Worm (Caenorhabditis elegans) whole organism, L1 larva: ENCODE results near the gene ZK121.2.
A peak's percentile ranks its signal among the peaks of the same experiment; 100 is the strongest.

Experiments
- C04F5.9 ChIP-seq: sonication (generic microtip); optimal IDR thresholded peaks from 2 replicates; lab custom pipeline; 2016; ENCODE audit warnings: missing genetic modification characterization, missing compliant biosample characterization
- C34B4.2 ChIP-seq: sonication (generic microtip); optimal IDR thresholded peaks from 2 replicates; lab custom pipeline; 2017; ENCODE audit warnings: mild to moderate bottlenecking, missing genetic modification characterization, missing compliant biosample characterization
- F16B12.6 ChIP-seq: fragments of 150-350 bp; optimal IDR thresholded peaks from 2 replicates; lab custom pipeline; 2014; ENCODE audit warnings: missing biosample characterization, missing genetic modification characterization
- Y116A8C.19 ChIP-seq: sonication (generic microtip); optimal IDR thresholded peaks from 2 replicates; lab custom pipeline; 2016; ENCODE audit warnings: missing compliant biosample characterization, missing genetic modification characterization, borderline replicate concordance
- aha-1 ChIP-seq: fragments of 150-350 bp; optimal IDR thresholded peaks from 2 replicates; lab custom pipeline; 2014; ENCODE audit warnings: missing biosample characterization, missing genetic modification characterization
- alr-1 ChIP-seq: fragments of 200-800 bp; sonication (Bioruptor generic); optimal IDR thresholded peaks from 2 replicates; lab custom pipeline; 2018; ENCODE audit warnings: borderline replicate concordance, mild to moderate bottlenecking, missing genetic modification characterization, missing compliant biosample characterization
- aly-2 ChIP-seq: fragments of 150-350 bp; optimal IDR thresholded peaks from 2 replicates; lab custom pipeline; 2014; ENCODE audit warnings: missing biosample characterization, missing genetic modification characterization
- ceh-82 ChIP-seq, 3 experiments: fragments of 150-350 bp in 1 of 3; sonication (generic microtip) in 2 of 3; optimal IDR thresholded peaks; 2 replicates each; lab custom pipeline; 2014 to 2017; ENCODE audit warnings: missing biosample characterization in 3 of 3, missing genetic modification characterization in 3 of 3
- ceh-88 ChIP-seq: fragments of 200-800 bp; sonication (Bioruptor generic); IDR thresholded peaks from 2 replicates; pipeline ENCODE4 v1.3.6; 2022; ENCODE audit warnings: missing genetic modification characterization, missing compliant biosample characterization
- dsc-1 ChIP-seq: sonication (generic microtip); optimal IDR thresholded peaks from 2 replicates; lab custom pipeline; 2016; ENCODE audit warnings: mild to moderate bottlenecking, missing genetic modification characterization, missing compliant biosample characterization
- efl-1 ChIP-seq, 4 experiments: fragments of 150-350 bp; optimal IDR thresholded peaks in 3 of 4; peaks in 1 of 4; 1 replicate in 1 of 4; 2 replicates in 3 of 4; lab custom pipeline; 2014; ENCODE audit warnings: missing biosample characterization in 2 of 4, missing genetic modification characterization in 2 of 4, missing genetic modification reagents in 2 of 4
- egl-13 ChIP-seq: sonication (generic microtip); optimal IDR thresholded peaks from 2 replicates; lab custom pipeline; 2016; ENCODE audit warnings: missing genotype, missing genetic modification reagents, missing genetic modification characterization, missing compliant biosample characterization
- egl-27 ChIP-seq, 2 experiments: fragments of 150-350 bp in 1 of 2; sonication (generic microtip); optimal IDR thresholded peaks; 3 replicates each; lab custom pipeline; 2017 to 2018; ENCODE audit warnings: missing biosample characterization in 2 of 2, missing genetic modification characterization in 2 of 2, missing genetic modification reagents in 2 of 2
- elt-2 ChIP-seq: sonication (generic microtip); optimal IDR thresholded peaks from 2 replicates; lab custom pipeline; 2016; ENCODE audit warnings: missing genetic modification characterization, mild to moderate bottlenecking, inconsistent platforms, missing compliant biosample characterization, missing genetic modification reagents
- ets-5 ChIP-seq: fragments of 200-800 bp; sonication (Bioruptor generic); IDR thresholded peaks from 2 replicates; pipeline ENCODE4 v1.3.6; 2022; ENCODE audit warnings: missing genetic modification characterization, missing compliant biosample characterization
- fkh-8 ChIP-seq: sonication (generic microtip); optimal IDR thresholded peaks from 2 replicates; lab custom pipeline; 2016; ENCODE audit warnings: mild to moderate bottlenecking, missing genetic modification characterization, missing compliant biosample characterization
- fos-1 ChIP-seq: fragments of 150-350 bp; optimal IDR thresholded peaks from 2 replicates; lab custom pipeline; 2014; ENCODE audit warnings: missing biosample characterization, missing genetic modification characterization
- hpl-2 ChIP-seq: fragments of 150-350 bp; optimal IDR thresholded peaks from 2 replicates; lab custom pipeline; 2014; ENCODE audit warnings: missing biosample characterization, missing genetic modification reagents, missing genetic modification characterization
- irx-1 ChIP-seq: sonication (generic microtip); optimal IDR thresholded peaks from 2 replicates; lab custom pipeline; 2016; ENCODE audit warnings: missing genetic modification characterization, missing compliant biosample characterization
- isw-1 ChIP-seq: fragments of 200-800 bp; sonication (Bioruptor generic); IDR thresholded peaks from 2 replicates; pipeline ENCODE4 v1.3.6; 2022; ENCODE audit warnings: missing genetic modification characterization, missing compliant biosample characterization
- lin-13 ChIP-seq: fragments of 150-350 bp; optimal IDR thresholded peaks from 2 replicates; lab custom pipeline; 2014; ENCODE audit warnings: missing biosample characterization, missing genetic modification reagents, missing genetic modification characterization
- lin-14 ChIP-seq: fragments of 200-800 bp; sonication (Bioruptor generic); optimal IDR thresholded peaks from 2 replicates; lab custom pipeline; 2018; ENCODE audit warnings: mild to moderate bottlenecking, missing genetic modification characterization, moderate library complexity, missing compliant biosample characterization
- lir-3 ChIP-seq: sonication (generic microtip); optimal IDR thresholded peaks from 2 replicates; lab custom pipeline; 2016; ENCODE audit warnings: mild to moderate bottlenecking, missing genetic modification characterization, moderate library complexity, missing compliant biosample characterization; ENCODE audit not compliant: poor library complexity
- lsy-2 ChIP-seq, 2 experiments: fragments of 150-350 bp; optimal IDR thresholded peaks; 2 replicates each; lab custom pipeline; 2014; ENCODE audit warnings: missing biosample characterization in 2 of 2, missing genetic modification characterization in 2 of 2
- mep-1 ChIP-seq: fragments of 150-350 bp; optimal IDR thresholded peaks from 2 replicates; lab custom pipeline; 2014; ENCODE audit warnings: missing biosample characterization, missing genetic modification characterization
- nhr-11 ChIP-seq: fragments of 150-350 bp; optimal IDR thresholded peaks from 2 replicates; lab custom pipeline; 2014; ENCODE audit warnings: missing biosample characterization, missing genetic modification characterization
- nhr-19 ChIP-seq: fragments of 200-800 bp; sonication (Bioruptor generic); conservative IDR thresholded peaks from 2 replicates; pipeline ENCODE4 v1.3.6; 2022; ENCODE audit warnings: missing genetic modification characterization, missing compliant biosample characterization
- nhr-71 ChIP-seq: sonication (generic microtip); optimal IDR thresholded peaks from 2 replicates; lab custom pipeline; 2016; ENCODE audit warnings: mild to moderate bottlenecking, missing genetic modification characterization, moderate library complexity, missing compliant biosample characterization
- nhr-84 ChIP-seq: sonication (generic microtip); optimal IDR thresholded peaks from 2 replicates; lab custom pipeline; 2017; ENCODE audit warnings: missing biosample characterization, missing genetic modification characterization
- pax-3 ChIP-seq: fragments of 200-800 bp; sonication (Bioruptor generic); optimal IDR thresholded peaks from 2 replicates; lab custom pipeline; 2018; ENCODE audit warnings: mild to moderate bottlenecking, missing genetic modification characterization, moderate library complexity, missing compliant biosample characterization
- skn-1 ChIP-seq: fragments of 150-350 bp; optimal IDR thresholded peaks from 2 replicates; lab custom pipeline; 2014; ENCODE audit warnings: missing biosample characterization, missing genetic modification characterization
- snpc-4 ChIP-seq: fragments of 150-350 bp; optimal IDR thresholded peaks from 2 replicates; lab custom pipeline; 2014; ENCODE audit warnings: missing biosample characterization, missing genetic modification characterization
- sox-4 ChIP-seq: sonication (generic microtip); optimal IDR thresholded peaks from 2 replicates; lab custom pipeline; 2016; ENCODE audit warnings: missing genetic modification characterization, missing compliant biosample characterization
- sptf-1 ChIP-seq: fragments of 150-350 bp; optimal IDR thresholded peaks from 2 replicates; lab custom pipeline; 2014; ENCODE audit warnings: missing biosample characterization, missing genetic modification characterization
- swsn-7 ChIP-seq: sonication (generic microtip); optimal IDR thresholded peaks from 2 replicates; lab custom pipeline; 2016; ENCODE audit warnings: missing genetic modification characterization, missing compliant biosample characterization
- tlp-1 ChIP-seq: fragments of 150-350 bp; optimal IDR thresholded peaks from 2 replicates; lab custom pipeline; 2014; ENCODE audit warnings: missing biosample characterization, missing genetic modification characterization
- unc-130 ChIP-seq: fragments of 150-350 bp; optimal IDR thresholded peaks from 2 replicates; lab custom pipeline; 2017; ENCODE audit warnings: missing biosample characterization, missing genetic modification characterization, inconsistent platforms
- unc-86 ChIP-seq: sonication (generic microtip); optimal IDR thresholded peaks from 2 replicates; lab custom pipeline; 2016; ENCODE audit warnings: missing genetic modification characterization, missing compliant biosample characterization
- xbp-1 ChIP-seq: sonication (generic microtip); optimal IDR thresholded peaks from 2 replicates; lab custom pipeline; 2016; ENCODE audit warnings: missing genetic modification characterization, missing compliant biosample characterization
- zag-1 ChIP-seq: fragments of 150-350 bp; optimal IDR thresholded peaks from 2 replicates; lab custom pipeline; 2014; ENCODE audit warnings: missing biosample characterization, missing genetic modification characterization
- zip-4 ChIP-seq: fragments of 200-800 bp; sonication (Bioruptor generic); optimal IDR thresholded peaks from 2 replicates; lab custom pipeline; 2018; ENCODE audit warnings: mild to moderate bottlenecking, missing genetic modification characterization, moderate library complexity, missing compliant biosample characterization
- ztf-11 ChIP-seq, 2 experiments: sonication (generic microtip); optimal IDR thresholded peaks; 2 replicates each; lab custom pipeline; 2016 to 2017; ENCODE audit warnings: missing genetic modification characterization in 2 of 2, missing biosample characterization in 1 of 2, missing compliant biosample characterization in 1 of 2

Gene ZK121.2

DNA sequence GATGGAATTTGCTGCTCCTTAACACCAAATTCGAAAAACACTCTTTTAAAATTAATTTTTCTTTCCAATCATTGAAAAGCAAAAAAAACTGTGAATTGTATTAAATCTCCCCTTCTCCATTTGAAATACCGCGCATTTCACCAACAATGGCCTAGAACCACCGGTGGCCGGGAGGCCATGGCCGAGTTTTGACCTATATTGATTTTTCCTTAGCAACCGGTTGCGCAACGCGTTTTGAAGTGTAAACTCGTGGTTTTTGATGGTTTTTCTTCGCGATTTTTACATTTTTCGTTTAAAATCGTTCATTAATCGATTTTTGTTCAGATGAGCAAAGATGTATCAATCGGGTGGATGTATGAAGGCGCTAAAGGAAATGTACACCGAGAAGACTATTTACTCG is 33.2 kb upstream of the ZK121.2 start, which contains the start of gene mog-3 (continued):
- TF ChIP-seq aha-1 (tag; lab: Kevin White, UChicago): no peak
- peak; percentile 71 for TF ChIP-seq dsc-1 (tag; lab: Kevin White, UChicago)
- peak; percentile 17 for TF ChIP-seq elt-2
- peak; percentile 77 for TF ChIP-seq pax-3
- peak; percentile 58 for TF ChIP-seq lin-14 (GFP tag; lab: Kevin White, UChicago)
- TF ChIP-seq fkh-8 (tag; lab: Kevin White, UChicago): peak; percentile 74
- peak; percentile 30 for TF ChIP-seq Y116A8C.19 (tag; lab: Kevin White, UChicago)
- peak in 1 of 2 experiments; percentile 80 for TF ChIP-seq ztf-11 (tag; optimal IDR thresholded peaks at IDR 0.05; lab: Kevin White, UChicago)
- TF ChIP-seq C04F5.9 (tag; lab: Kevin White, UChicago): peak; percentile 66
- TF ChIP-seq nhr-71 (tag; lab: Kevin White, UChicago): peak; percentile 83
- TF ChIP-seq skn-1 (tag; lab: Kevin White, UChicago): peak; percentile 53
- no peak for TF ChIP-seq zip-4 (GFP tag; lab: Kevin White, UChicago)
- TF ChIP-seq isw-1: peak; percentile 65
- TF ChIP-seq C34B4.2 (tag; lab: Kevin White, UChicago): no peak
- TF ChIP-seq ets-5: no peak
- peak; percentile 90 for TF ChIP-seq lir-3 (tag; lab: Kevin White, UChicago)
- TF ChIP-seq nhr-11 (tag; lab: Kevin White, UChicago): no peak
- TF ChIP-seq egl-13: peak; percentile 74
- TF ChIP-seq unc-130 (tag; lab: Kevin White, UChicago): no peak
- no peak for TF ChIP-seq sptf-1 (tag; lab: Kevin White, UChicago)
- no peak for TF ChIP-seq fos-1
- TF ChIP-seq unc-86 (tag; lab: Kevin White, UChicago): peak; percentile 67
- TF ChIP-seq F16B12.6 (tag; lab: Kevin White, UChicago): no peak
- TF ChIP-seq nhr-19 (GFP tag; lab: Robert Waterston, UW): peak; percentile 69
- TF ChIP-seq lsy-2 (tag; optimal IDR thresholded peaks at IDR 0.05; lab: Kevin White, UChicago): peak; percentile 62 to 82
- TF ChIP-seq tlp-1: no peak
- TF ChIP-seq, all 84 proteins: peak for 46

DNA sequence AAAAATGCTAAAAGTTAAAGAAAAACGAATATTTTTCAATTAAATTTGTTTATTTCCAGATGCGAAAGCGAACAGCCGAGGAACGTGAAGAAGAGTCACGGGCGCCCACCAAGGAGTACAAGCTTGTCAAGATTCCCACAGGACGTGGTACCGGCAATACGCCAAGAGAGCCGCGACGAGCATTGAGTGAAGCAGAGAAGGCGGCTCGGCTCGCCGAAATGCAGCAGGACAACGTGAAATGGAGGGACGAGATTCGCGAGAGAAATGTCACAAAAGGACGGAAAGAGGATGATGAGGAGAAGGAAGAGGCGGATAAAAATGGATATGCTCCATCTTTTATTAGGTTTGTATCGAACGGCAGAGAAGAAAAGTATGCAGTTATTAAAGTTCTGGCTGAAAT is 31.1 kb upstream of the ZK121.2 start:
- TF ChIP-seq efl-1 (optimal IDR thresholded peaks at IDR 0.05; lab: Kevin White, UChicago): no peak
- TF ChIP-seq efl-1 (GFP tag; optimal IDR thresholded peaks at IDR 0.05 in 1 of 2; lab: Kevin White, UChicago): peak in 1 of 2 experiments; percentile 89
- TF ChIP-seq tlp-1: no peak
- TF ChIP-seq, all 84 proteins: peak for 1

DNA sequence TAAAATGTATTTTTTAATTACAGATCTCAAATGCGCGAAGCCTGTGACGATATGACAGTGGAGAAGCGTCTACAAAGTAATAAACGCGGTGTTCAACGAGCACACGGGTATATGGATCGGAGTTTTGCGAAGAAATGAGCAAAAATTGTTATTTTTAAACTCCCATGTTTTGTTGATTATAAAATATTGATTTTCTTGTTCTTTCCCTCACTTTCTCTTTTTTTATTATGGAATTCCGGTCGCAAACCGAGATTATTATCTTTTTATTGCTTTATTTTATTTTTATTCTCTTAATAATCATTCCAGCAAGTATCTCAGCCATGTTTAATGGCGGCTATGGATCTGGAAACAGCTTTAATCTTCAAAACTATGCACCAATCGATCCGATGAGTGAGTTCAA is 30.5 kb upstream of the ZK121.2 start, which contains the start of gene pqe-1:
Gene pqe-1 (plus strand): TSS at position 301 of the 400 bp plus-strand sequence.
- TF ChIP-seq alr-1 (tag; lab: Kevin White, UChicago) (no peak), swsn-7 (tag; lab: Kevin White, UChicago) (no peak), egl-27 (tag; optimal IDR thresholded peaks at IDR 0.05; lab: Kevin White, UChicago) (no peak), hpl-2 (no peak), sox-4 (no peak), mep-1 (no peak), zag-1 (tag; lab: Kevin White, UChicago) (no peak), zip-4 (GFP tag; lab: Kevin White, UChicago) (no peak), nhr-84 (no peak), elt-2 (no peak), nhr-71 (tag; lab: Kevin White, UChicago) (no peak), xbp-1 (tag; lab: Kevin White, UChicago) (no peak), lin-13 (GFP tag; lab: Kevin White, UChicago) (no peak), ceh-82 (tag; optimal IDR thresholded peaks at IDR 0.05; lab: Kevin White, UChicago) (no peak), snpc-4 (tag; lab: Kevin White, UChicago) (no peak), ceh-88 (GFP tag; lab: Robert Waterston, UW) (no peak), F16B12.6 (tag; lab: Kevin White, UChicago) (no peak), irx-1 (no peak), aly-2 (no peak), aha-1 (tag; lab: Kevin White, UChicago) (no peak)
